Worm (Caenorhabditis elegans): ENCODE measurements around the gene ZK1098.11.

Gene ZK1098.11

ce11 chrIII:9590212-9590611 lies 33.8 kb downstream of the ZK1098.11 start:
- TF ChIP-seq mab-5 (tag; optimal IDR thresholded peaks at IDR 0.05): no peak
- TF ChIP-seq sptf-1 (tag; optimal IDR thresholded peaks at IDR 0.05): no peak
- no peak for TF ChIP-seq hlh-1 (tag; optimal IDR thresholded peaks at IDR 0.05)
- no peak for TF ChIP-seq pha-4 (tag; optimal IDR thresholded peaks at IDR 0.05)
- no peak for TF ChIP-seq unc-120 (tag; optimal IDR thresholded peaks at IDR 0.05; ENCODE audit: poor library complexity, severe bottlenecking)
- TF ChIP-seq ham-2 (GFP tag; optimal IDR thresholded peaks at IDR 0.05): no peak
- no peak for TF ChIP-seq nhr-237 (tag; optimal IDR thresholded peaks at IDR 0.05)
- TF ChIP-seq ceh-83 (GFP tag; optimal IDR thresholded peaks at IDR 0.05): no peak
- no peak for TF ChIP-seq blmp-1 (tag; optimal IDR thresholded peaks at IDR 0.05)
- no peak for TF ChIP-seq snpc-4 (tag; optimal IDR thresholded peaks at IDR 0.05)

- TF ChIP-seq ceh-83 (GFP tag; optimal IDR thresholded peaks at IDR 0.05) (no peak), cnd-1 (tag; optimal IDR thresholded peaks at IDR 0.05) (no peak), ceh-43 (GFP tag; optimal IDR thresholded peaks at IDR 0.05) (no peak), zip-8 (tag; optimal IDR thresholded peaks at IDR 0.05) (no peak)
These were observed 35.7 kb downstream of the ZK1098.11 start, which contains the start of gene acox-1.5 for ce11 chrIII:9592118-9592517. acox-1.5 (minus strand) TSS chrIII:9592192.

ce11 chrIII:9595563-9595962 lies 39.2 kb downstream of the ZK1098.11 start, which contains the start of gene rom-2:
rom-2 (minus strand) TSS chrIII:9595663.
- no peak for TF ChIP-seq drap-1 (GFP tag; optimal IDR thresholded peaks at IDR 0.05)
- TF ChIP-seq unc-62 (GFP tag; optimal IDR thresholded peaks at IDR 0.05): no peak
- TF ChIP-seq unc-39 (tag; optimal IDR thresholded peaks at IDR 0.05): no peak
- no peak for TF ChIP-seq tbx-8 (GFP tag; optimal IDR thresholded peaks at IDR 0.05)
- TF ChIP-seq ham-2 (GFP tag; optimal IDR thresholded peaks at IDR 0.05): no peak
- TF ChIP-seq nhr-237 (tag; optimal IDR thresholded peaks at IDR 0.05): no peak
- no peak for TF ChIP-seq hlh-1 (tag; optimal IDR thresholded peaks at IDR 0.05)
- no peak for TF ChIP-seq elt-1 (tag; optimal IDR thresholded peaks at IDR 0.05; ENCODE audit: borderline replicate concordance, insufficient read depth)
- no peak for TF ChIP-seq ces-1 (GFP tag; optimal IDR thresholded peaks at IDR 0.05)
- no peak for TF ChIP-seq ceh-83 (GFP tag; optimal IDR thresholded peaks at IDR 0.05)
- no peak for TF ChIP-seq pha-4 (tag; optimal IDR thresholded peaks at IDR 0.05)
- no peak for TF ChIP-seq unc-120 (tag; optimal IDR thresholded peaks at IDR 0.05; ENCODE audit: poor library complexity, severe bottlenecking)
- TF ChIP-seq mab-5 (tag; optimal IDR thresholded peaks at IDR 0.05): no peak
- no peak for TF ChIP-seq bed-3 (GFP tag; optimal IDR thresholded peaks at IDR 0.05)

- TF ChIP-seq ham-2 (GFP tag; optimal IDR thresholded peaks at IDR 0.05) (no peak), ztf-11 (tag; optimal IDR thresholded peaks at IDR 0.05) (no peak), lin-13 (tag; optimal IDR thresholded peaks at IDR 0.05) (no peak), pha-4 (tag; optimal IDR thresholded peaks at IDR 0.05) (no peak), nhr-28 (tag; optimal IDR thresholded peaks at IDR 0.05) (no peak), unc-39 (tag; optimal IDR thresholded peaks at IDR 0.05) (no peak), sptf-1 (tag; optimal IDR thresholded peaks at IDR 0.05) (no peak), mep-1 (tag; optimal IDR thresholded peaks at IDR 0.05) (no peak), ces-1 (GFP tag; optimal IDR thresholded peaks at IDR 0.05) (no peak), cnd-1 (tag; optimal IDR thresholded peaks at IDR 0.05) (no peak), mab-5 (tag; optimal IDR thresholded peaks at IDR 0.05) (no peak), blmp-1 (tag; optimal IDR thresholded peaks at IDR 0.05) (no peak), lsy-2 (tag; optimal IDR thresholded peaks at IDR 0.05) (no peak), elt-3 (tag; optimal IDR thresholded peaks at IDR 0.05) (no peak)
These were observed 40.6 kb downstream of the ZK1098.11 start, which contains the start of gene C48B4.12 for ce11 chrIII:9597044-9597443. C48B4.12 (plus strand) TSS chrIII:9597344.

- TF ChIP-seq bed-3 (GFP tag; optimal IDR thresholded peaks at IDR 0.05) (no peak), ztf-11 (tag; optimal IDR thresholded peaks at IDR 0.05) (no peak), zip-8 (tag; optimal IDR thresholded peaks at IDR 0.05) (no peak), sptf-1 (tag; optimal IDR thresholded peaks at IDR 0.05) (no peak), lsy-2 (tag; optimal IDR thresholded peaks at IDR 0.05) (no peak), nhr-28 (tag; optimal IDR thresholded peaks at IDR 0.05) (no peak), nhr-2 (tag; optimal IDR thresholded peaks at IDR 0.05) (no peak), elt-3 (tag; optimal IDR thresholded peaks at IDR 0.05) (no peak), tbx-8 (GFP tag; optimal IDR thresholded peaks at IDR 0.05) (no peak), elt-1 (tag; optimal IDR thresholded peaks at IDR 0.05; ENCODE audit: borderline replicate concordance, insufficient read depth) (no peak), unc-62 (GFP tag; optimal IDR thresholded peaks at IDR 0.05) (no peak), ceh-39 (tag; optimal IDR thresholded peaks at IDR 0.05) (no peak), flh-1 (GFP tag; optimal IDR thresholded peaks at IDR 0.05) (no peak), mep-1 (tag; optimal IDR thresholded peaks at IDR 0.05) (no peak), lin-13 (tag; optimal IDR thresholded peaks at IDR 0.05) (no peak), drap-1 (GFP tag; optimal IDR thresholded peaks at IDR 0.05) (no peak), cnd-1 (tag; optimal IDR thresholded peaks at IDR 0.05) (no peak)
These were observed 41.8 kb downstream of the ZK1098.11 start, which contains the start of gene F58A4.1 for ce11 chrIII:9598168-9598567. F58A4.1 (plus strand) TSS chrIII:9598468.
